Worm (Caenorhabditis elegans) whole organism, L2 larva: ENCODE results near the gene M04B2.2.

Experiments used
- C34F6.9 ChIP-seq: fragments of 150-350 bp; optimal IDR thresholded peaks from 2 replicates; lab custom pipeline; 2014; ENCODE audit warnings: missing biosample characterization, missing genetic modification characterization
- blmp-1 ChIP-seq: sonication (generic microtip); optimal IDR thresholded peaks from 2 replicates; lab custom pipeline; 2017; ENCODE audit warnings: missing genetic modification characterization, mild to moderate bottlenecking, missing compliant biosample characterization, antibody characterized with exemption, moderate library complexity; ENCODE audit not compliant: insufficient read depth
- elt-3 ChIP-seq: sonication (generic microtip); optimal IDR thresholded peaks from 2 replicates; lab custom pipeline; 2017; ENCODE audit warnings: missing biosample characterization, missing genetic modification characterization
- lsy-2 ChIP-seq, 2 experiments: fragments of 150-350 bp in 1 of 2; sonication (generic microtip) in 1 of 2; optimal IDR thresholded peaks; 2 replicates each; lab custom pipeline; 2014 to 2017; ENCODE audit warnings: missing biosample characterization in 2 of 2, missing genetic modification characterization in 2 of 2
- nhr-11 ChIP-seq: fragments of 150-350 bp; optimal IDR thresholded peaks from 2 replicates; lab custom pipeline; 2014; ENCODE audit warnings: missing biosample characterization, missing genetic modification characterization
- nhr-237 ChIP-seq: fragments of 150-350 bp; optimal IDR thresholded peaks from 2 replicates; lab custom pipeline; 2014; ENCODE audit warnings: missing biosample characterization, missing genetic modification characterization
- snpc-4 ChIP-seq: fragments of 150-350 bp; optimal IDR thresholded peaks from 2 replicates; lab custom pipeline; 2014; ENCODE audit warnings: missing biosample characterization, missing genetic modification characterization
- unc-62 ChIP-seq: fragments of 150-350 bp; optimal IDR thresholded peaks from 2 replicates; lab custom pipeline; 2014; ENCODE audit warnings: missing biosample characterization, missing genetic modification reagents, missing genetic modification characterization
- ztf-11 ChIP-seq: sonication (generic microtip); optimal IDR thresholded peaks from 2 replicates; lab custom pipeline; 2017; ENCODE audit warnings: missing biosample characterization, missing genetic modification characterization

DNA sequence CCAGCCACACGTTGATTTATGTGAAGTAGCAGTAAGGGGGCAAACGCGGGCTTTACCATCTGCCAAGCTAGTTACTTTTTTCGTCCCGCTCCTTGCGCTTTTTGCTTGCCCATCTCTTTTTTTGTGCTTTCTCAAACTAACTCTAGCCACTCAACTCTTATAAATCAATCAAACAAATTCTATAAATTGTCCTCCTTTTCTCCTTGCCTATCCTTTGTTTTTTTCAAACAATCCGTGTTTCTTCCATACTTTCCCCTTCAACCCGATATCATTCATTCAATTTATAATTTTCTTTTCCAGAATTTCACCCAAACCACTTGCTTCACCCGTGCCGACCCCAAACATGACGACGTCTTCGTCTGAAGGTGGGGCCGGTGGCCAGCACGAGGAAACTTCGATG is 42.3 kb downstream of the M04B2.2 start, which contains the start of gene srgp-1:
- no peak for TF ChIP-seq C34F6.9 (tag; lab: Kevin White, UChicago)
- TF ChIP-seq snpc-4 (tag; lab: Kevin White, UChicago): no peak
- TF ChIP-seq nhr-11 (tag; lab: Kevin White, UChicago): no peak
- no peak for TF ChIP-seq blmp-1 (tag; lab: Kevin White, UChicago)
- no peak for TF ChIP-seq elt-3 (tag; lab: Kevin White, UChicago)
- no peak for TF ChIP-seq unc-62 (GFP tag; lab: Kevin White, UChicago)
- TF ChIP-seq nhr-237 (tag; lab: Kevin White, UChicago): no peak
- TF ChIP-seq ztf-11 (tag; lab: Kevin White, UChicago): no peak
- no peak for TF ChIP-seq lsy-2 (tag; optimal IDR thresholded peaks at IDR 0.05; lab: Kevin White, UChicago)
